Fruit fly (Drosophila melanogaster) whole organism, adult: ENCODE measurements around the gene CG8671.

Experiments used
- CG11617 ChIP-seq: fragments of 200-800 bp; sonication (Bioruptor generic); optimal IDR thresholded peaks from 2 replicates; lab custom pipeline; 2017; ENCODE audit warnings: mild to moderate bottlenecking, missing biosample characterization, missing genetic modification reagents, missing genetic modification characterization
- CG12768 ChIP-seq: fragments of 200-800 bp; sonication (Bioruptor generic); optimal IDR thresholded peaks from 2 replicates; lab custom pipeline; 2017; ENCODE audit warnings: missing biosample characterization, missing genetic modification characterization, mild to moderate bottlenecking, moderate library complexity, missing genetic modification reagents
- CG14711 ChIP-seq: fragments of 200-800 bp; sonication (Bioruptor generic); optimal IDR thresholded peaks from 2 replicates; lab custom pipeline; 2018; ENCODE audit warnings: missing biosample characterization, mild to moderate bottlenecking, missing genetic modification characterization, moderate library complexity
- CG1620 ChIP-seq: fragments of 200-800 bp; sonication (Bioruptor generic); optimal IDR thresholded peaks from 2 replicates; lab custom pipeline; 2016; ENCODE audit warnings: missing biosample characterization, missing genetic modification characterization
- CG33017 ChIP-seq: fragments of 200-800 bp; sonication (Bioruptor generic); optimal IDR thresholded peaks from 2 replicates; lab custom pipeline; 2018; ENCODE audit warnings: missing biosample characterization, mild to moderate bottlenecking, missing genetic modification characterization, moderate library complexity
- CG5204 ChIP-seq: fragments of 200-800 bp; sonication (Bioruptor generic); optimal IDR thresholded peaks from 2 replicates; lab custom pipeline; 2016; ENCODE audit warnings: missing biosample characterization, missing genetic modification characterization
- CG7045 ChIP-seq: fragments of 200-800 bp; sonication (Bioruptor generic); optimal IDR thresholded peaks from 2 replicates; lab custom pipeline; 2017; ENCODE audit warnings: missing biosample characterization, mild to moderate bottlenecking, missing genetic modification characterization
- CG7101 ChIP-seq: fragments of 200-800 bp; sonication (Bioruptor generic); optimal IDR thresholded peaks from 2 replicates; lab custom pipeline; 2018; ENCODE audit warnings: missing biosample characterization, mild to moderate bottlenecking, missing genetic modification characterization, moderate library complexity
- Clk ChIP-seq: fragments of 200-800 bp; sonication (Bioruptor generic); optimal IDR thresholded peaks from 2 replicates; lab custom pipeline; 2017; ENCODE audit warnings: missing biosample characterization, missing genetic modification characterization
- Crg-1 ChIP-seq: fragments of 200-800 bp; sonication (Bioruptor generic); optimal IDR thresholded peaks from 2 replicates; lab custom pipeline; 2016; ENCODE audit warnings: missing biosample characterization, missing genetic modification characterization
- Hr96 ChIP-seq: fragments of 200-800 bp; sonication (Bioruptor generic); optimal IDR thresholded peaks from 2 replicates; lab custom pipeline; 2016; ENCODE audit warnings: missing biosample characterization, missing genetic modification characterization
- Mnt ChIP-seq: fragments of 200-800 bp; sonication (Bioruptor generic); optimal IDR thresholded peaks from 2 replicates; lab custom pipeline; 2016; ENCODE audit warnings: missing biosample characterization, mild to moderate bottlenecking, missing genetic modification characterization
- bab1 ChIP-seq: fragments of 200-800 bp; sonication (Bioruptor generic); optimal IDR thresholded peaks from 3 replicates; lab custom pipeline; 2019; ENCODE audit warnings: missing biosample characterization, mild to moderate bottlenecking, missing genetic modification characterization, moderate library complexity
- cic ChIP-seq: fragments of 200-800 bp; sonication (Bioruptor generic); optimal IDR thresholded peaks from 2 replicates; lab custom pipeline; 2017; ENCODE audit warnings: missing biosample characterization, mild to moderate bottlenecking, missing genetic modification characterization, moderate library complexity
- cnc ChIP-seq, 2 experiments: fragments of >200 bp; optimal IDR thresholded peaks; 2 replicates each; lab custom pipeline; 2017
- kay ChIP-seq: fragments of 200-800 bp; sonication (Bioruptor generic); peaks from one replicate; lab custom pipeline; 2016; ENCODE audit warnings: missing biosample characterization, missing genetic modification characterization, borderline replicate concordance
- ovo ChIP-seq: fragments of 200-800 bp; sonication (Bioruptor generic); optimal IDR thresholded peaks from 2 replicates; lab custom pipeline; 2016; ENCODE audit warnings: missing biosample characterization, missing genetic modification characterization
- pad ChIP-seq: fragments of 200-800 bp; sonication (Bioruptor generic); optimal IDR thresholded peaks from 3 replicates; lab custom pipeline; 2017; ENCODE audit warnings: missing biosample characterization, missing genetic modification characterization, mild to moderate bottlenecking, moderate library complexity, missing genetic modification reagents
- tj ChIP-seq: fragments of 200-800 bp; sonication (Bioruptor generic); optimal IDR thresholded peaks from 3 replicates; lab custom pipeline; 2017; ENCODE audit warnings: missing biosample characterization, mild to moderate bottlenecking, missing genetic modification characterization, moderate library complexity
- toe ChIP-seq: fragments of 200-800 bp; sonication (Bioruptor generic); optimal IDR thresholded peaks from 2 replicates; lab custom pipeline; 2016; ENCODE audit warnings: missing biosample characterization, missing genetic modification characterization

The CG8671 gene

dm6 chr2L:21237048-21237747 lies 25.6 kb upstream of the CG8671 start, which contains the start of gene Hr39:
Gene Hr39 (plus strand): TSS chr2L:21237250.
- TF ChIP-seq pad, result no peak
- TF ChIP-seq tj (GFP tag; lab: Kevin White, UChicago), result peak; percentile 47
- peak; percentile 44 for TF ChIP-seq Mnt (GFP tag; lab: Kevin White, UChicago)
- peak; percentile 9 for TF ChIP-seq bab1 (GFP tag; lab: Kevin White, UChicago)
- peak; percentile 25 for TF ChIP-seq CG12768
- TF ChIP-seq CG11617 (GFP tag; lab: Kevin White, UChicago), result peak; percentile 2
- TF ChIP-seq CG1620 (GFP tag; lab: Kevin White, UChicago), result peak; percentile 12
- TF ChIP-seq CG5204, result no peak
- TF ChIP-seq cic (GFP tag; lab: Kevin White, UChicago), result peak; percentile 26

- TF ChIP-seq pad (peak; percentile 30), tj (GFP tag; lab: Kevin White, UChicago) (peak; percentile 66), CG14711 (no peak), Mnt (GFP tag; lab: Kevin White, UChicago) (no peak), ovo (GFP tag; lab: Kevin White, UChicago) (peak; percentile 87), CG5204 (no peak), kay (peak; percentile 13)
Observed at dm6 chr2L:21237748-21238459, 24.9 kb upstream of the CG8671 start.

dm6 chr2L:21242369-21242768 lies 20.4 kb upstream of the CG8671 start:
- TF ChIP-seq Crg-1 (no peak), cnc (optimal IDR thresholded peaks at IDR 0.05; lab: Kevin White, UChicago) (no peak), bab1 (GFP tag; lab: Kevin White, UChicago) (no peak), tj (GFP tag; lab: Kevin White, UChicago) (no peak), pad (no peak), kay (no peak)

dm6 chr2L:21243964-21244466 lies 18.7 kb upstream of the CG8671 start:
- TF ChIP-seq CG1620 (GFP tag; lab: Kevin White, UChicago) (no peak), kay (no peak), bab1 (GFP tag; lab: Kevin White, UChicago) (no peak), tj (GFP tag; lab: Kevin White, UChicago) (peak; percentile 67), CG7101 (no peak), toe (GFP tag; lab: Kevin White, UChicago) (no peak)

dm6 chr2L:21245093-21245736 lies 17.5 kb upstream of the CG8671 start:
- TF ChIP-seq toe (GFP tag; lab: Kevin White, UChicago) (no peak), ovo (GFP tag; lab: Kevin White, UChicago) (no peak)

- TF ChIP-seq CG33017 (no peak), CG14711 (no peak), Mnt (GFP tag; lab: Kevin White, UChicago) (no peak), Hr96 (no peak), ovo (GFP tag; lab: Kevin White, UChicago) (no peak), cic (GFP tag; lab: Kevin White, UChicago) (no peak), bab1 (GFP tag; lab: Kevin White, UChicago) (no peak), CG7045 (GFP tag; lab: Kevin White, UChicago) (no peak), CG5204 (no peak), tj (GFP tag; lab: Kevin White, UChicago) (no peak), kay (no peak), CG7101 (no peak), pad (no peak), CG1620 (GFP tag; lab: Kevin White, UChicago) (no peak), CG11617 (GFP tag; lab: Kevin White, UChicago) (no peak), toe (GFP tag; lab: Kevin White, UChicago) (no peak)
Observed at dm6 chr2L:21246687-21247086, 16.1 kb upstream of the CG8671 start.

- no peak for TF ChIP-seq CG7101
- no peak for TF ChIP-seq Crg-1
- no peak for TF ChIP-seq CG1620 (GFP tag; lab: Kevin White, UChicago)
- TF ChIP-seq Clk (GFP tag; lab: Kevin White, UChicago), result no peak
- TF ChIP-seq Mnt (GFP tag; lab: Kevin White, UChicago), result no peak
- TF ChIP-seq ovo (GFP tag; lab: Kevin White, UChicago), result no peak
- TF ChIP-seq CG5204, result no peak
- TF ChIP-seq pad, result no peak
- no peak for TF ChIP-seq Hr96
- no peak for TF ChIP-seq tj (GFP tag; lab: Kevin White, UChicago)
- TF ChIP-seq cnc (optimal IDR thresholded peaks at IDR 0.05; lab: Kevin White, UChicago), result no peak
- TF ChIP-seq CG11617 (GFP tag; lab: Kevin White, UChicago), result no peak
- no peak for TF ChIP-seq kay
- no peak for TF ChIP-seq bab1 (GFP tag; lab: Kevin White, UChicago)
- no peak for TF ChIP-seq cic (GFP tag; lab: Kevin White, UChicago)
- TF ChIP-seq toe (GFP tag; lab: Kevin White, UChicago), result no peak
- TF ChIP-seq CG7045 (GFP tag; lab: Kevin White, UChicago), result no peak
- TF ChIP-seq CG14711, result no peak
Observed at dm6 chr2L:21247967-21248366, 14.8 kb upstream of the CG8671 start.
